Worm (Caenorhabditis elegans) whole organism, L1 larva: ENCODE results near the gene C46E10.8.

Source experiments
- egl-27 ChIP-seq, 2 experiments: fragments of 150-350 bp in 1 of 2; sonication (generic microtip); optimal IDR thresholded peaks; 3 replicates each; lab custom pipeline; 2017 to 2018; ENCODE audit warnings: missing biosample characterization in 2 of 2, missing genetic modification characterization in 2 of 2, missing genetic modification reagents in 2 of 2
- elt-2 ChIP-seq: sonication (generic microtip); optimal IDR thresholded peaks from 2 replicates; lab custom pipeline; 2016; ENCODE audit warnings: missing genetic modification characterization, mild to moderate bottlenecking, inconsistent platforms, missing compliant biosample characterization, missing genetic modification reagents
- lin-35 ChIP-seq, 2 experiments: fragments of 150-350 bp; optimal IDR thresholded peaks; 2 replicates each; lab custom pipeline; 2014; ENCODE audit warnings: missing biosample characterization in 2 of 2, missing genetic modification characterization in 2 of 2, missing genetic modification reagents in 2 of 2
- lin-39 ChIP-seq: fragments of 150-350 bp; optimal IDR thresholded peaks from 2 replicates; lab custom pipeline; 2014; ENCODE audit warnings: missing biosample characterization, missing genetic modification reagents, missing genetic modification characterization
- lir-3 ChIP-seq: sonication (generic microtip); optimal IDR thresholded peaks from 2 replicates; lab custom pipeline; 2016; ENCODE audit warnings: mild to moderate bottlenecking, missing genetic modification characterization, moderate library complexity, missing compliant biosample characterization; ENCODE audit not compliant: poor library complexity
- mep-1 ChIP-seq: fragments of 150-350 bp; optimal IDR thresholded peaks from 2 replicates; lab custom pipeline; 2014; ENCODE audit warnings: missing biosample characterization, missing genetic modification characterization
- nhr-237 ChIP-seq: fragments of 150-350 bp; optimal IDR thresholded peaks from 2 replicates; lab custom pipeline; 2014; ENCODE audit warnings: missing biosample characterization, missing genetic modification characterization
- nhr-76 ChIP-seq: sonication (generic microtip); optimal IDR thresholded peaks from 2 replicates; lab custom pipeline; 2017; ENCODE audit warnings: missing biosample characterization, missing genetic modification characterization
- nhr-84 ChIP-seq: sonication (generic microtip); optimal IDR thresholded peaks from 2 replicates; lab custom pipeline; 2017; ENCODE audit warnings: missing biosample characterization, missing genetic modification characterization
- pqm-1 ChIP-seq: sonication (generic microtip); optimal IDR thresholded peaks from 3 replicates; lab custom pipeline; 2017; ENCODE audit warnings: missing biosample characterization, missing genetic modification characterization
- rnt-1 ChIP-seq: sonication (generic microtip); optimal IDR thresholded peaks from 2 replicates; lab custom pipeline; 2016; ENCODE audit warnings: mild to moderate bottlenecking, missing genetic modification characterization, moderate library complexity, missing compliant biosample characterization

ce11 chrII:3709255-3709654 lies 18.6 kb downstream of the C46E10.8 start, which contains the start of gene srx-110:
- TF ChIP-seq pqm-1 (tag; lab: Kevin White, UChicago): no peak
- no peak for TF ChIP-seq lin-39 (tag; lab: Kevin White, UChicago)
- no peak for TF ChIP-seq elt-2
- no peak for TF ChIP-seq rnt-1 (tag; lab: Kevin White, UChicago)
- TF ChIP-seq lir-3: no peak
- TF ChIP-seq nhr-237: no peak
- TF ChIP-seq lin-35 (GFP tag; optimal IDR thresholded peaks at IDR 0.05; lab: Kevin White, UChicago): no peak
- TF ChIP-seq egl-27 (tag; optimal IDR thresholded peaks at IDR 0.05; lab: Kevin White, UChicago): no peak
- TF ChIP-seq mep-1 (tag; lab: Kevin White, UChicago): no peak
- no peak for TF ChIP-seq nhr-84 (tag; lab: Kevin White, UChicago)
- no peak for TF ChIP-seq nhr-76
